Fruit fly (Drosophila melanogaster) S2 (cell line): Measurements from ENCODE around the gene CG9777.

ENCODE experiments used
- CG8478 ChIP-seq: fragments of >200 bp; optimal IDR thresholded peaks from 2 replicates; lab custom pipeline; 2018
- CTCF ChIP-seq, 2 experiments: fragments of >200 bp; optimal IDR thresholded peaks; 2 replicates each; lab custom pipeline; 2018

CG9777 gene

dm6 chrX:16632135-16632534 lies at the start of gene CG9777:
Gene CG9777 (minus strand): TSS chrX:16632235.
- TF ChIP-seq CG8478 (lab: Kevin White, UChicago) (no peak), CTCF (optimal IDR thresholded peaks at IDR 0.05; lab: Kevin White, UChicago) (no peak)

DNA sequence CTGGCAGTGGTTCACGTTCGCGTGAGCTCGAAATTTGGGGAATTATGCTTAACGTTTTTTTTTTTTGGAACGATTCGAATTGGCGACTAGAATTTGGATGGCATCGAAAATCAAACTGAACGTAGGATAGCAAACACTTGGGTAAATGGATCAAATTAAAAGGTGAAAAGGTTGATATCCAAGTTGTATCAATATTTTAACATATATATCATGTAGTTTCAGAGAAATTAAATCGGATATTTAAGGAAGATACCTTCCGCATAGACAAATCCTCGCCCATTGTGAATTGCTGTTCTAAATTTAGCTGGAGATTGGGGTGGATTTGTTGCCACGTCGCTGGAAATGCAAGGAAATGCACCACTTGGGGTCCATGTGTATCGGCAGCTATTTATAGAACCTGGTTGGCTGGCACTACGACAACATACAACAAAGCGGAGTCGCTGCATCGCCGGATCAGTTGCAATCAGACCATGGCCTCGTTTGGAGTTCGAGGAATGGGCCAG lies 46.9 kb upstream of the CG9777 start, which contains the start of the genes CG13010 and sing:
CG13010 (minus strand) TSS at position 101 of the 503 bp plus-strand sequence.
sing (plus strand) TSS at position 453 of the 503 bp plus-strand sequence.
- TF ChIP-seq CTCF (optimal IDR thresholded peaks at IDR 0.05; lab: Kevin White, UChicago) (no peak), CG8478 (lab: Kevin White, UChicago) (no peak)

DNA sequence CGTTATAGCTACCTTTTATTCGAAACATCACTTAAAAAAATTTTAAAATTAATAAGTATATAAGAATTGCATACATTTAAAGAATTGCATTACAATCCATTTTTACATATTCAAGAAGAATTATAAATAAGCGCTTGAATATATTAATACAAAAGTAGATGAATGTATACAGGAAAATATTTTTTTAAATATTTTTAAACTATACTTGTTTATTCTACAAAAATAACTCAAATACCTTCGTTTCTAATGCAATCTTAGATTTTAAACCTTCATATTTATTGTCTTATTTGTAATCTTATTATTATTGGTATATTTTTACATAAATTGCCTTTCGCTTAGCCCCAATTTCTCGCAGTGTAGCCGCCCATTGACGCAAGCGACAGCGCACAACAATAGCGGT lies 45.1 kb upstream of the CG9777 start:
- no peak for TF ChIP-seq CG8478 (lab: Kevin White, UChicago)
- TF ChIP-seq CTCF (optimal IDR thresholded peaks at IDR 0.05; lab: Kevin White, UChicago) = no peak

dm6 chrX:16676653-16677052 lies 44.6 kb upstream of the CG9777 start, which contains the start of gene CG13012:
Gene CG13012 (minus strand): TSS chrX:16676753.
- TF ChIP-seq CG8478 (lab: Kevin White, UChicago) (no peak), CTCF (optimal IDR thresholded peaks at IDR 0.05; lab: Kevin White, UChicago) (no peak)

DNA sequence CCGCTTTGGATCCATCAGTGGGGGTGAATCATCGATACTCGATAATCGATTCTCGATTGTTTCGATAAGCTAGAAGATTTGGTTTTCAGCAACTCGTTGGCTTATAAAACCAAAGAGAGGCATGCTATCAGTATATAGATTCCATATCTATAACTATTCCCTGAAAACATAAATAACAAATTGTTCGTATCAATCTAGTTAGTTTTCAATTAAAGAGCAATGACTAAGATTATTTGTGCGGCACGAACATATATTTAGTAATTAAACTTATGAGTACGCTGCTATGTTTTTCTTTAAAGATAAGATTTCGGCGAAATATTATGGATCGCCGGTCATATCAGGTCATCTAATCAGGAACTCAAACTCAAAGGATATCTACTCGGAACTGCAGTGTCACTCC lies 42.5 kb upstream of the CG9777 start:
- TF ChIP-seq CTCF (optimal IDR thresholded peaks at IDR 0.05; lab: Kevin White, UChicago) = no peak
- TF ChIP-seq CG8478 (lab: Kevin White, UChicago) = no peak

- TF ChIP-seq CTCF (optimal IDR thresholded peaks at IDR 0.05; lab: Kevin White, UChicago) (no peak), CG8478 (lab: Kevin White, UChicago) (no peak)
These were observed 40.9 kb upstream of the CG9777 start for dm6 chrX:16672904-16673303.

- TF ChIP-seq CG8478 (lab: Kevin White, UChicago) (no peak), CTCF (optimal IDR thresholded peaks at IDR 0.05; lab: Kevin White, UChicago) (no peak)
These were observed 38.9 kb upstream of the CG9777 start for dm6 chrX:16670691-16671481.

- TF ChIP-seq CTCF (optimal IDR thresholded peaks at IDR 0.05; lab: Kevin White, UChicago) (no peak), CG8478 (lab: Kevin White, UChicago) (no peak)
These were observed 38.2 kb upstream of the CG9777 start for dm6 chrX:16670262-16670661.

- TF ChIP-seq CTCF (optimal IDR thresholded peaks at IDR 0.05; lab: Kevin White, UChicago) (no peak), CG8478 (lab: Kevin White, UChicago) (no peak)
These were observed 37.8 kb upstream of the CG9777 start for dm6 chrX:16669849-16670248.

DNA sequence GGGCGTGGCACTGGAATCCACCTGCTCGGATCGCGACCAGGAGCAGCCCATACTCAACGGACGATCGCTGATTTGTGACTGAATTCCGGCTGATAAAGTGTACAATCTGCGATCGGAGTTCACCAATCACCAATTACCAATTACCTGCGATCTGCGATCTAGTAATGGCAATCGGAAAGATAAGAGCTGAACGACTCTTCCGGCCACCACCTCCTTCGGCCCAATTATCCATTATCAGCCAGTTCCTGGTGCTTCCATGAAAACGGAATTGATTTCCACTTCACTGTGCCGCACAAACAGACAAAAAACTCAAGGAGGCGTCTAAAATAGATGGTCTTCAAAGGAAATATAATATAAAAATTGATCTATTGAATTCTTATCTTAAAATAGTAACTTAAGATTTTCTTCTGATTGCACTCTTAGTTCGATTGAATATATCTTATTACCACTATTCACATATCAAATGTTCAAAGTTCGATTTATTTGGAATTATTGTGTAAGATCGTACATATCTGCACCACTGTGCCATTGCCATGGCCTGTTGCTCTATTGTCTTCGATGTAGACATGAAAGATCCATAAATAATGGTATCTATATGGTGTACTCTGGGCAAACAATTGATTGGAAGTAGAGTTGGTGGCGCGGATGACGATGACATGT lies 32.5 kb upstream of the CG9777 start, which contains the start of gene CG15865:
CG15865 (minus strand) TSS at position 51 of the 660 bp plus-strand sequence.
- no peak for TF ChIP-seq CTCF (optimal IDR thresholded peaks at IDR 0.05; lab: Kevin White, UChicago)
- TF ChIP-seq CG8478 (lab: Kevin White, UChicago) = no peak

DNA sequence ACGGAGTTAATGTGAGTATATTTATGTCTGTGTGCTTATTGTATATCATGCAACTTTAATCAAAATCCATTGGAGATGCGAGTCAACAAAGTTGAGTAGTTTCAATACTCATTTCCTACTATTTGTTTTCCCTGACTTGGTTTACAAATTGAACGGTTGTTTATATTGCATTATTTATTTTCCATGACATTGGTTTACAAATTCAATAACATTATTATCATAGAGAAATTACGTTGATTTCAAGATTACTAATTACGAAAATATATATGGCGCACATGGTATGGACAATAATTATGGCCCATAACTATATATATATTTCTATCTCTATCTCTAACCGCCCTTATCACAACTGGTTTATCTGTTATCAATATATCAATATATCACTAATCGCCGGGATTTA lies 28.6 kb upstream of the CG9777 start:
- TF ChIP-seq CTCF (optimal IDR thresholded peaks at IDR 0.05; lab: Kevin White, UChicago) (no peak), CG8478 (lab: Kevin White, UChicago) (no peak)

dm6 chrX:16655724-16656235 lies 23.7 kb upstream of the CG9777 start:
- no peak for TF ChIP-seq CG8478 (lab: Kevin White, UChicago)
- no peak for TF ChIP-seq CTCF (optimal IDR thresholded peaks at IDR 0.05; lab: Kevin White, UChicago)

- TF ChIP-seq CTCF (optimal IDR thresholded peaks at IDR 0.05; lab: Kevin White, UChicago) (peak in 1 of 2 experiments; percentile 1), CG8478 (lab: Kevin White, UChicago) (no peak)
These were observed 22.9 kb upstream of the CG9777 start, which contains the start of the genes Nemp and r for dm6 chrX:16654931-16655409. Gene Nemp (minus strand): TSS chrX:16655015. Gene r (plus strand): TSS chrX:16655359.

DNA sequence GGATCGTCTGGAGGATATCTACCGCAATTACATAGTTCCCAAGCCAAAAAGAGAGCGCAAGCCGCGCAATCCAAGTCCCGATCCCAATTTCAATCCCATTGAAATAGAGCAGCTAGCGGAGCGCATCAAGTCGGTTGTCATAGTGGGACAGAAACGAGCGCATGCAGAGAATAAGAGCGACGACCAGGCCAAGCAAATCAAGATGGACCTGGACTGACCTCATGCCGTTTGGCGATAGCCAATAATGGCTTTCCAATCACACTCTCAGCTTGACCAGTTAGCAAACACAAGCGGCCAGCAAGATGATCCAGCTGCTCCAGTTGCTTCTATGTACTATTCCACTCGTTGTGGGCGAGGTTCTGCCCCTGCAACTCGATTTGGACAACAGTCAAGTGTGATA lies 19.6 kb upstream of the CG9777 start:
- TF ChIP-seq CG8478 (lab: Kevin White, UChicago) (no peak), CTCF (optimal IDR thresholded peaks at IDR 0.05; lab: Kevin White, UChicago) (no peak)
